Fruit fly (Drosophila melanogaster): Measurements from ENCODE around the gene CG15739.

CG15739 gene

dm6 chrX:11920959-11921358, 47.8 kb downstream of the CG15739 start (continued):
- TF ChIP-seq exex (tag; optimal IDR thresholded peaks at IDR 0.05) (peak; percentile 65), CG15011 (GFP tag; optimal IDR thresholded peaks at IDR 0.05) (peak; percentile 81), Ssrp (tag; optimal IDR thresholded peaks at IDR 0.05) (peak; percentile 92), Rfx (GFP tag; IDR thresholded peaks at IDR 0.05) (peak; percentile 89), CG11695 (GFP tag; IDR thresholded peaks at IDR 0.05) (peak; percentile 93; the same call in 2 of the 3 replicates), CG17361 (GFP tag; IDR thresholded peaks at IDR 0.05) (peak; percentile 98), CG6854 (GFP tag; optimal IDR thresholded peaks at IDR 0.05) (peak; percentile 81), CG34224 (GFP tag; IDR thresholded peaks at IDR 0.05; ENCODE audit: partially characterized antibody) (no peak), bowl (GFP tag; IDR thresholded peaks at IDR 0.05) (peak; percentile 54; the same call in 1 of the 2 replicates), nerfin-2 (GFP tag; IDR thresholded peaks at IDR 0.05; ENCODE audit: partially characterized antibody) (no peak), CG1792 (GFP tag; optimal IDR thresholded peaks at IDR 0.05) (peak; percentile 20), hbn (GFP tag; IDR thresholded peaks at IDR 0.05; ENCODE audit: partially characterized antibody) (no peak), Adf1 (GFP tag; IDR thresholded peaks at IDR 0.05) (peak; percentile 58), CG17912 (GFP tag; optimal IDR thresholded peaks at IDR 0.05) (peak; percentile 24), onecut (GFP tag; IDR thresholded peaks at IDR 0.05) (peak; percentile 77), NC2β (GFP tag; optimal IDR thresholded peaks at IDR 0.05) (peak; percentile 58), toy (GFP tag; IDR thresholded peaks at IDR 0.05) (peak; percentile 65), CG12299 (tag; optimal IDR thresholded peaks at IDR 0.05) (peak; percentile 87), CG1233 (GFP tag; optimal IDR thresholded peaks at IDR 0.05) (peak; percentile 87), Oaz (GFP tag; IDR thresholded peaks at IDR 0.05) (peak; percentile 60), cato (GFP tag; optimal IDR thresholded peaks at IDR 0.05; ENCODE audit: borderline replicate concordance) (peak; percentile 81), HLH54F (GFP tag; optimal IDR thresholded peaks at IDR 0.05) (peak; percentile 55), NFAT (GFP tag; IDR thresholded peaks at IDR 0.05) (peak; percentile 62), Sry-β (GFP tag; optimal IDR thresholded peaks at IDR 0.05) (peak; percentile 19), NfI (GFP tag; optimal IDR thresholded peaks at IDR 0.05) (peak; percentile 87), jigr1 (GFP tag; IDR thresholded peaks at IDR 0.05) (peak; percentile 77; the same call in 1 of the 3 replicates), CG3065 (GFP tag; optimal IDR thresholded peaks at IDR 0.05) (peak; percentile 13), her (GFP tag; optimal IDR thresholded peaks at IDR 0.05) (peak; percentile 39), schlank (tag; optimal IDR thresholded peaks at IDR 0.05) (peak; percentile 35), CG10366 (GFP tag; IDR thresholded peaks at IDR 0.05) (peak; percentile 72), CG42726 (GFP tag; IDR thresholded peaks at IDR 0.05; ENCODE audit: partially characterized antibody) (no peak), Ptx1 (GFP tag; IDR thresholded peaks at IDR 0.05) (peak; percentile 94), CG7271 (tag; optimal IDR thresholded peaks at IDR 0.05) (peak; percentile 8), ranshi (GFP tag; IDR thresholded peaks at IDR 0.05) (peak; percentile 80), CG6254 (GFP tag; optimal IDR thresholded peaks at IDR 0.05) (peak; percentile 74), CG16779 (GFP tag; IDR thresholded peaks at IDR 0.05) (0 out of 2 replicates have a peak, but pooled peaks have one; percentile 40), trem (tag; optimal IDR thresholded peaks at IDR 0.05) (peak; percentile 79), CG11093 (GFP tag; IDR thresholded peaks at IDR 0.05) (peak; percentile 78), ERR (GFP tag; optimal IDR thresholded peaks at IDR 0.05) (peak; percentile 56), ab (GFP tag; optimal IDR thresholded peaks at IDR 0.05) (no peak), Sox102F (GFP tag; optimal IDR thresholded peaks at IDR 0.05) (peak; percentile 93), CG18011 (GFP tag; optimal IDR thresholded peaks at IDR 0.05) (peak; percentile 64), tgo (GFP tag; IDR thresholded peaks at IDR 0.05) (peak; percentile 91), insv (GFP tag; optimal IDR thresholded peaks at IDR 0.05) (peak in 1 of 2 experiments; percentile 58), fu2 (GFP tag; optimal IDR thresholded peaks at IDR 0.05) (peak; percentile 46), CG14014 (GFP tag; IDR thresholded peaks at IDR 0.05) (peak; percentile 91), Gug (GFP tag; IDR thresholded peaks at IDR 0.05) (peak; percentile 58), CG6272 (GFP tag; IDR thresholded peaks at IDR 0.05) (peak; percentile 81), GATAe (GFP tag; conservative IDR thresholded peaks at IDR 0.05) (peak; percentile 64; the same call in 1 of the 2 replicates), CG31224 (GFP tag; IDR thresholded peaks at IDR 0.05) (peak; percentile 81), CG9215 (GFP tag; IDR thresholded peaks at IDR 0.05) (peak; percentile 86)

All from whole organism, embryonic.